Fruit fly (Drosophila melanogaster) whole organism, embryonic: ENCODE data around the gene Pfas.

ENCODE experiments used
- Awh ChIP-seq: fragments of 200-800 bp; sonication (Bioruptor generic); IDR thresholded peaks from 2 replicates; pipeline ENCODE4, ENCODE4 v1.3.6; 2022; ENCODE audit warnings: missing biosample characterization, missing genetic modification characterization
- CG10147 ChIP-seq: fragments of 200-800 bp; sonication (Bioruptor generic); optimal IDR thresholded peaks from 2 replicates; lab custom pipeline; 2019; ENCODE audit warnings: missing biosample characterization, mild to moderate bottlenecking, missing genetic modification characterization, moderate library complexity
- CG11085 ChIP-seq: fragments of 200-800 bp; sonication (Bioruptor generic); IDR thresholded peaks from 2 replicates; pipeline ENCODE4 v1.3.6; 2022; ENCODE audit warnings: missing biosample characterization, missing genetic modification characterization
- CG11247 ChIP-seq: fragments of 200-800 bp; sonication (Bioruptor generic); IDR thresholded peaks from 2 replicates; pipeline ENCODE4 v1.3.6; 2022; ENCODE audit warnings: missing biosample characterization, missing genetic modification characterization
- CG11723 ChIP-seq: fragments of 200-800 bp; sonication (Bioruptor generic); optimal IDR thresholded peaks from 2 replicates; lab custom pipeline; 2017; ENCODE audit warnings: missing biosample characterization, mild to moderate bottlenecking, missing genetic modification characterization
- CG12071 ChIP-seq: fragments of 200-800 bp; sonication (Bioruptor generic); optimal IDR thresholded peaks from 3 replicates; lab custom pipeline; 2018; ENCODE audit warnings: missing biosample characterization, mild to moderate bottlenecking, missing genetic modification characterization
- CG12236 ChIP-seq: fragments of 200-800 bp; sonication (Bioruptor generic); optimal IDR thresholded peaks from 2 replicates; lab custom pipeline; 2016; ENCODE audit warnings: missing biosample characterization, missing genetic modification characterization
- CG12391 ChIP-seq: fragments of 200-800 bp; sonication (Bioruptor generic); optimal IDR thresholded peaks from 3 replicates; lab custom pipeline; 2018; ENCODE audit warnings: missing biosample characterization, mild to moderate bottlenecking, missing genetic modification characterization, moderate library complexity
- CG13287 ChIP-seq: fragments of 200-800 bp; sonication (Bioruptor generic); IDR thresholded peaks from 2 replicates; pipeline ENCODE4 v1.3.6; 2022; ENCODE audit warnings: missing biosample characterization, missing genetic modification characterization; ENCODE audit not compliant: partially characterized antibody
- CG14441 ChIP-seq: fragments of 200-800 bp; sonication (Bioruptor generic); IDR thresholded peaks from 2 replicates; pipeline ENCODE4 v1.3.6; 2022; ENCODE audit warnings: missing biosample characterization, missing genetic modification characterization
- CG15269 ChIP-seq: fragments of 200-800 bp; sonication (Bioruptor generic); optimal IDR thresholded peaks from 2 replicates; lab custom pipeline; 2018; ENCODE audit warnings: missing biosample characterization, mild to moderate bottlenecking, missing genetic modification characterization, moderate library complexity
- CG15479 ChIP-seq: fragments of 200-800 bp; sonication (Bioruptor generic); optimal IDR thresholded peaks from 3 replicates; lab custom pipeline; 2019; ENCODE audit warnings: missing biosample characterization, mild to moderate bottlenecking, missing genetic modification characterization, moderate library complexity
- CG15601 ChIP-seq: fragments of 200-800 bp; sonication (Bioruptor generic); optimal IDR thresholded peaks from 3 replicates; lab custom pipeline; 2019; ENCODE audit warnings: missing biosample characterization, mild to moderate bottlenecking, missing genetic modification characterization, moderate library complexity
- CG17385 ChIP-seq: fragments of 200-800 bp; sonication (Bioruptor generic); optimal IDR thresholded peaks from 3 replicates; lab custom pipeline; 2018; ENCODE audit warnings: missing biosample characterization, mild to moderate bottlenecking, missing genetic modification characterization
- CG30431 ChIP-seq: fragments of 200-800 bp; sonication (Bioruptor generic); optimal IDR thresholded peaks from 2 replicates; lab custom pipeline; 2017; ENCODE audit warnings: missing biosample characterization, missing genetic modification characterization
- CG3065 ChIP-seq: fragments of 200-800 bp; sonication (Bioruptor generic); optimal IDR thresholded peaks from 2 replicates; lab custom pipeline; 2016; ENCODE audit warnings: missing biosample characterization, missing genetic modification characterization
- CG4617 ChIP-seq: fragments of 200-800 bp; sonication (Bioruptor generic); optimal IDR thresholded peaks from 3 replicates; lab custom pipeline; 2016; ENCODE audit warnings: missing biosample characterization, missing genetic modification characterization, borderline replicate concordance
- CG5245 ChIP-seq: fragments of 200-800 bp; sonication (Bioruptor generic); optimal IDR thresholded peaks from 3 replicates; lab custom pipeline; 2016; ENCODE audit warnings: missing biosample characterization, missing genetic modification characterization
- CG6254 ChIP-seq: fragments of 200-800 bp; sonication (Bioruptor generic); optimal IDR thresholded peaks from 3 replicates; lab custom pipeline; 2017; ENCODE audit warnings: mild to moderate bottlenecking, missing biosample characterization, missing genetic modification reagents, missing genetic modification characterization
- CG6272 ChIP-seq: fragments of 200-800 bp; sonication (Bioruptor generic); IDR thresholded peaks from 2 replicates; pipeline ENCODE4 v1.3.6; 2022; ENCODE audit warnings: missing biosample characterization, missing genetic modification characterization
- CG7928 ChIP-seq: fragments of 200-800 bp; sonication (Bioruptor generic); optimal IDR thresholded peaks from 2 replicates; lab custom pipeline; 2017; ENCODE audit warnings: missing biosample characterization, mild to moderate bottlenecking, missing genetic modification characterization
- CG8089 ChIP-seq: fragments of 200-800 bp; sonication (Bioruptor generic); optimal IDR thresholded peaks from 3 replicates; lab custom pipeline; 2016; ENCODE audit warnings: missing biosample characterization, missing genetic modification characterization
- CG8281 ChIP-seq: fragments of 200-800 bp; sonication (Bioruptor generic); optimal IDR thresholded peaks from 2 replicates; lab custom pipeline; 2018; ENCODE audit warnings: missing biosample characterization, mild to moderate bottlenecking, missing genetic modification characterization, moderate library complexity
- CG9932 ChIP-seq: fragments of 200-800 bp; sonication (Bioruptor generic); IDR thresholded peaks from 2 replicates; pipeline ENCODE4 v1.3.6; 2022; ENCODE audit warnings: missing biosample characterization, missing genetic modification characterization
- CHES-1-like ChIP-seq: fragments of 200-800 bp; sonication (Bioruptor generic); optimal IDR thresholded peaks from 2 replicates; lab custom pipeline; 2016; ENCODE audit warnings: missing biosample characterization, missing genetic modification characterization
- Dek ChIP-seq: fragments of 200-800 bp; sonication (Bioruptor generic); optimal IDR thresholded peaks from 3 replicates; lab custom pipeline; 2019; ENCODE audit warnings: missing biosample characterization, mild to moderate bottlenecking, missing genetic modification characterization, moderate library complexity
- Doc2 ChIP-seq: fragments of 200-800 bp; sonication (Bioruptor generic); IDR thresholded peaks from 2 replicates; pipeline ENCODE4 v1.3.6; 2022; ENCODE audit warnings: missing biosample characterization, missing genetic modification characterization
- Doc3 ChIP-seq: fragments of 200-800 bp; sonication (Bioruptor generic); IDR thresholded peaks from 3 replicates; pipeline ENCODE4 v1.3.6; 2022; ENCODE audit warnings: missing biosample characterization, missing genetic modification characterization; ENCODE audit not compliant: partially characterized antibody
- Dref ChIP-seq: fragments of 200-800 bp; sonication (Bioruptor generic); IDR thresholded peaks from 2 replicates; pipeline ENCODE4 v1.3.6; 2022; ENCODE audit warnings: missing biosample characterization, missing genetic modification characterization
- HLH54F ChIP-seq: fragments of 200-800 bp; sonication (Bioruptor generic); optimal IDR thresholded peaks from 3 replicates; lab custom pipeline; 2016; ENCODE audit warnings: missing biosample characterization, missing genetic modification characterization
- HLHmδ ChIP-seq: fragments of 200-800 bp; sonication (Bioruptor generic); optimal IDR thresholded peaks from 2 replicates; lab custom pipeline; 2018; ENCODE audit warnings: missing biosample characterization, mild to moderate bottlenecking, missing genetic modification characterization, moderate library complexity
- Hmr ChIP-seq: fragments of 200-800 bp; sonication (Bioruptor generic); optimal IDR thresholded peaks from 3 replicates; lab custom pipeline; 2017; ENCODE audit warnings: mild to moderate bottlenecking, missing biosample characterization, missing genetic modification reagents, missing genetic modification characterization
- Hr3 ChIP-seq: fragments of 200-800 bp; sonication (Bioruptor generic); optimal IDR thresholded peaks from 3 replicates; lab custom pipeline; 2016; ENCODE audit warnings: missing biosample characterization, missing genetic modification characterization
- NFAT ChIP-seq: fragments of 200-800 bp; sonication (Bioruptor generic); IDR thresholded peaks from 2 replicates; pipeline ENCODE4 v1.3.6; 2022; ENCODE audit warnings: missing biosample characterization, missing genetic modification characterization
- Taf1 ChIP-seq: fragments of 200-800 bp; sonication (Bioruptor generic); IDR thresholded peaks from 2 replicates; pipeline ENCODE4 v1.3.6; 2022; ENCODE audit warnings: missing biosample characterization, missing genetic modification characterization
- ac ChIP-seq: fragments of 200-800 bp; sonication (Bioruptor generic); optimal IDR thresholded peaks from 3 replicates; lab custom pipeline; 2017; ENCODE audit warnings: missing biosample characterization, mild to moderate bottlenecking, missing genetic modification characterization
- al ChIP-seq: fragments of 200-800 bp; sonication (Bioruptor generic); IDR thresholded peaks from 2 replicates; pipeline ENCODE4 v1.3.6; 2022; ENCODE audit warnings: missing biosample characterization, missing genetic modification characterization
- bigmax ChIP-seq: fragments of 200-800 bp; sonication (Bioruptor generic); optimal IDR thresholded peaks from 2 replicates; lab custom pipeline; 2018; ENCODE audit warnings: missing biosample characterization, mild to moderate bottlenecking, missing genetic modification characterization
- cad ChIP-seq: fragments of >200 bp; optimal IDR thresholded peaks from 2 replicates; lab custom pipeline; 2017; ENCODE audit warnings: missing biosample characterization, missing genetic modification characterization
- caup ChIP-seq: fragments of 200-800 bp; sonication (Bioruptor generic); optimal IDR thresholded peaks from 3 replicates; lab custom pipeline; 2017; ENCODE audit warnings: missing biosample characterization, mild to moderate bottlenecking, missing genetic modification characterization, moderate library complexity; ENCODE audit not compliant: severe bottlenecking
- esg ChIP-seq: fragments of 200-800 bp; sonication (Bioruptor generic); conservative IDR thresholded peaks from 2 replicates; pipeline ENCODE4 v1.3.6; 2022; ENCODE audit warnings: missing biosample characterization, missing genetic modification characterization
- gt ChIP-seq: fragments of 200-800 bp; sonication (Bioruptor generic); IDR thresholded peaks from 2 replicates; pipeline ENCODE4 v1.3.6; 2022; ENCODE audit warnings: missing biosample characterization, missing genetic modification characterization
- lab ChIP-seq: fragments of 200-800 bp; sonication (Bioruptor generic); optimal IDR thresholded peaks from 3 replicates; lab custom pipeline; 2017; ENCODE audit warnings: missing biosample characterization, missing genetic modification characterization, mild to moderate bottlenecking, moderate library complexity, missing genetic modification reagents
- maf-S ChIP-seq: fragments of 200-800 bp; sonication (Bioruptor generic); optimal IDR thresholded peaks from 2 replicates; lab custom pipeline; 2016; ENCODE audit warnings: missing biosample characterization, missing genetic modification characterization
- mld ChIP-seq: fragments of 200-800 bp; sonication (Bioruptor generic); IDR thresholded peaks from 3 replicates; pipeline ENCODE4 v1.3.6; 2022; ENCODE audit warnings: missing biosample characterization, missing genetic modification characterization; ENCODE audit not compliant: partially characterized antibody
- repo ChIP-seq: fragments of 200-800 bp; sonication (Bioruptor generic); optimal IDR thresholded peaks from 2 replicates; lab custom pipeline; 2016; ENCODE audit warnings: missing biosample characterization, missing genetic modification characterization
- toy ChIP-seq: fragments of 200-800 bp; sonication (Bioruptor generic); IDR thresholded peaks from 2 replicates; pipeline ENCODE4 v1.3.6; 2022; ENCODE audit warnings: missing biosample characterization, missing genetic modification characterization
- yki ChIP-seq: fragments of >200 bp; optimal IDR thresholded peaks from 3 replicates; lab custom pipeline; 2018

The Pfas gene

DNA sequence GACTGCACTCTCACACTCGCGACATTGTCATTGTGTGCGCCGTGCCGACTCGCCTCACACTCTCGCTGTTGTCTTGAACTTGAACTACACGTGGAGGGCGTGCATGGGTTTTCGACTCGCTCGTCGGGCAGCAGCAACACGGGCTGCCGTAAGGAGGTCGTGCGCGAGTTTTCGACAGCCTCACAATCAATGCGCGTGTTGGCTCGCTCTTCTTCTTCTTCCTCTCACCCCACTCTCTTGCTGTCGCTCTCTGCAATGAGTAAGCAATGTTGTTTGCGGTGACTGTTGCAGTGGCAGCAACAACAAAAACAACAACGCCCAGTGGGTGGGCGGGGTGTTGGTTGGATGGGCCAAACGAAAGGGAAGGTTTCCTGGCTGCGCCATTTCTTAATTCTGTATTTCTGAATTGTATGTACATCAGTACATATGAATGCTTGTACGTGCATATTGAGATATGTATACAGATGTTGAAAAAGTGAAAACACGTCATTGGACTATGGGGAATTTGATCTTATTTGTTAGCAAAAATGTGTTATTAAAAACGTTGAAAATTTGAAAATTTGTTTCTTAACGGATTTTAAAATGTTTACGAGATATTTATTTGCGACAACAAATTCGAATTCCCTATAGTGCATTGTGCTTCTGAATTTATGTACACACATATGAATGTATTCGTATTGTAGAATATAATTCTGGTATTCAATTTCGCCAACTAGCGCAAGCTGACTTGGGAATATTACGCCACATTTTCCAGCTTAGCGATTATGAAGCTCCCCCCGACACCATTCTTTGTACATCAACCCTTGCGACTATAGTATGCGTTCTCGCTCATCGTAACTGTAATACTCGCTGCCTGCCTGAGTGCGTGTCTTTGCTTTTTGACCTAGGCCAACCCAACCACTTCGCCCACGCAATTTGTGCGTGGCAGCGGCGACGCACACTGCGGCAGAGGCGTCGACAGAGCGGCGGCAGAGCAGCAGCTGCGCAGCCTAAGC is 42.8 kb upstream of the Pfas start (continued):
- no peak for TF ChIP-seq CG11247 (GFP tag; lab: Robert Waterston, UW)
- TF ChIP-seq CG14441 (GFP tag; lab: Robert Waterston, UW), result no peak
- peak; percentile 35 for TF ChIP-seq caup (GFP tag; lab: Kevin White, UChicago)
- TF ChIP-seq Doc2 (GFP tag; lab: Robert Waterston, UW), result no peak
- peak; percentile 69 for TF ChIP-seq HLHmδ (GFP tag; lab: Kevin White, UChicago)
- TF ChIP-seq gt (GFP tag; lab: Robert Waterston, UW), result no peak
- no peak for TF ChIP-seq maf-S (GFP tag; lab: Kevin White, UChicago)
- TF ChIP-seq CG15601 (tag; lab: Kevin White, UChicago), result peak; percentile 36
- TF ChIP-seq CG5245 (GFP tag; lab: Kevin White, UChicago), result no peak
- TF ChIP-seq CG30431 (GFP tag; lab: Kevin White, UChicago), result no peak
- no peak for TF ChIP-seq CG8089
- peak; percentile 46 for TF ChIP-seq lab
- no peak for TF ChIP-seq CG10147
- no peak for TF ChIP-seq Taf1
- TF ChIP-seq HLH54F (GFP tag; lab: Kevin White, UChicago), result no peak
- TF ChIP-seq CG6272, result no peak
- TF ChIP-seq CG12236 (GFP tag; lab: Kevin White, UChicago), result no peak
- no peak for TF ChIP-seq CHES-1-like (GFP tag; lab: Kevin White, UChicago)
- peak; percentile 1 for TF ChIP-seq ac (GFP tag; lab: Kevin White, UChicago)
- TF ChIP-seq CG4617, result no peak
- TF ChIP-seq CG11723 (GFP tag; lab: Kevin White, UChicago), result no peak
- TF ChIP-seq CG17385, result peak; percentile 100
- TF ChIP-seq esg (GFP tag; lab: Robert Waterston, UW), result no peak
- peak; percentile 73 for TF ChIP-seq Hmr
- TF ChIP-seq Dref (GFP tag; lab: Robert Waterston, UW), result no peak
- TF ChIP-seq repo, result peak; percentile 40
- peak; percentile 51; the same call in 1 of the 2 replicates for TF ChIP-seq NFAT (GFP tag; lab: Robert Waterston, UW)
- peak; percentile 46 for TF ChIP-seq CG3065 (GFP tag; lab: Kevin White, UChicago)
- TF ChIP-seq cad (GFP tag; lab: Kevin White, UChicago), result no peak
- TF ChIP-seq CG12391 (tag; lab: Kevin White, UChicago), result peak; percentile 35
- TF ChIP-seq Awh (GFP tag; lab: Robert Waterston, UW), result peak; percentile 55; the same call in 1 of the 2 replicates
- TF ChIP-seq CG11085 (GFP tag; lab: Robert Waterston, UW), result no peak
- no peak for TF ChIP-seq CG7928 (GFP tag; lab: Kevin White, UChicago)
- no peak for TF ChIP-seq CG6254 (GFP tag; lab: Kevin White, UChicago)
- no peak for TF ChIP-seq bigmax (GFP tag; lab: Kevin White, UChicago)
- TF ChIP-seq al (GFP tag; lab: Robert Waterston, UW), result no peak
- TF ChIP-seq CG15269, result no peak
- TF ChIP-seq CG8281 (tag; lab: Kevin White, UChicago), result peak; percentile 39
- TF ChIP-seq CG13287 (GFP tag; lab: Robert Waterston, UW), result peak; percentile 64; the same call in 1 of the 2 replicates
- TF ChIP-seq Hr3, result no peak
- peak; percentile 100 for TF ChIP-seq CG15479 (GFP tag; lab: Kevin White, UChicago)
- TF ChIP-seq CG12071 (GFP tag; lab: Kevin White, UChicago), result no peak
- no peak for TF ChIP-seq toy (GFP tag; lab: Robert Waterston, UW)
- no peak for TF ChIP-seq mld (GFP tag; lab: Robert Waterston, UW)
- TF ChIP-seq yki (lab: Kevin White, UChicago), result no peak
- TF ChIP-seq Doc3 (GFP tag; lab: Robert Waterston, UW), result 0 out of 3 replicates have a peak, but pooled peaks have one; percentile 20
- peak; percentile 5 for TF ChIP-seq Dek (tag; lab: Kevin White, UChicago)
- TF ChIP-seq CG9932 (GFP tag; lab: Robert Waterston, UW), result peak; percentile 39; the same call in 1 of the 2 replicates
